Worm (Caenorhabditis elegans) whole organism, L4 larva: ENCODE measurements around the gene srlf-33.

Source experiments
- F10B5.3 ChIP-seq: sonication (generic microtip); optimal IDR thresholded peaks from 2 replicates; lab custom pipeline; 2016; ENCODE audit warnings: mild to moderate bottlenecking, missing genetic modification characterization, missing compliant biosample characterization
- F26F4.8 ChIP-seq: fragments of 200-800 bp; sonication (Bioruptor generic); conservative IDR thresholded peaks from 2 replicates; pipeline ENCODE4 v1.3.6; 2022; ENCODE audit warnings: missing genetic modification characterization, missing compliant biosample characterization
- R02D3.7 ChIP-seq: fragments of 150-350 bp; sonication (generic microtip); optimal IDR thresholded peaks from 3 replicates; lab custom pipeline; 2014; ENCODE audit warnings: missing biosample characterization, missing genetic modification characterization
- T20F7.1 ChIP-seq: fragments of 200-800 bp; sonication (Bioruptor generic); optimal IDR thresholded peaks from 2 replicates; lab custom pipeline; 2018; ENCODE audit warnings: mild to moderate bottlenecking, missing genetic modification characterization, missing compliant biosample characterization
- Y75B8A.6 ChIP-seq: fragments of 200-800 bp; sonication (Bioruptor generic); IDR thresholded peaks from 2 replicates; pipeline ENCODE4 v1.3.6; 2022; ENCODE audit warnings: missing genetic modification reagents, missing genetic modification characterization, missing compliant biosample characterization
- ZK337.2 ChIP-seq: fragments of 200-800 bp; sonication (Bioruptor generic); IDR thresholded peaks from 2 replicates; pipeline ENCODE4 v1.3.6; 2022; ENCODE audit warnings: missing genetic modification reagents, missing genetic modification characterization, missing compliant biosample characterization
- ZK546.5 ChIP-seq, 2 experiments: sonication (generic microtip); optimal IDR thresholded peaks; 2 replicates each; lab custom pipeline; 2017; ENCODE audit warnings: missing biosample characterization in 2 of 2, missing genetic modification characterization in 2 of 2
- attf-4 ChIP-seq: sonication (generic microtip); optimal IDR thresholded peaks from 3 replicates; lab custom pipeline; 2017; ENCODE audit warnings: missing biosample characterization, missing genetic modification characterization
- ceh-20 ChIP-seq: fragments of 200-800 bp; sonication (Bioruptor generic); IDR thresholded peaks from 2 replicates; pipeline ENCODE4 v1.3.6; 2022; ENCODE audit warnings: missing genetic modification reagents, missing genetic modification characterization, missing compliant biosample characterization
- ceh-32 ChIP-seq: sonication (generic microtip); optimal IDR thresholded peaks from 2 replicates; lab custom pipeline; 2016; ENCODE audit warnings: mild to moderate bottlenecking, missing genetic modification characterization, missing compliant biosample characterization; ENCODE audit not compliant: poor library complexity
- ceh-44 ChIP-seq: fragments of 200-800 bp; sonication (Bioruptor generic); IDR thresholded peaks from 2 replicates; pipeline ENCODE4 v1.3.6; 2022; ENCODE audit warnings: missing genetic modification reagents, missing genetic modification characterization, missing compliant biosample characterization
- ces-1 ChIP-seq: fragments of 150-350 bp; sonication (generic microtip); optimal IDR thresholded peaks from 4 replicates; lab custom pipeline; 2014; ENCODE audit warnings: missing biosample characterization, missing genetic modification reagents, missing genetic modification characterization
- ctbp-1 ChIP-seq: fragments of 200-800 bp; sonication (Bioruptor generic); IDR thresholded peaks from 2 replicates; pipeline ENCODE4 v1.3.6; 2022; ENCODE audit warnings: missing genetic modification reagents, missing genetic modification characterization, missing compliant biosample characterization
- daf-16 ChIP-seq, 3 experiments: sonication (generic microtip); optimal IDR thresholded peaks; 2 replicates each; lab custom pipeline; 2016 to 2017; ENCODE audit warnings: missing genetic modification characterization in 3 of 3, missing genetic modification reagents in 3 of 3, mild to moderate bottlenecking in 2 of 3, missing compliant biosample characterization in 2 of 3, missing biosample characterization in 1 of 3, moderate library complexity in 1 of 3
- dmd-8 ChIP-seq: fragments of 200-800 bp; sonication (Bioruptor generic); IDR thresholded peaks from 2 replicates; pipeline ENCODE4 v1.3.6; 2022; ENCODE audit warnings: missing genetic modification characterization, missing compliant biosample characterization
- dmd-9 ChIP-seq: fragments of 200-800 bp; sonication (Bioruptor generic); IDR thresholded peaks from 2 replicates; pipeline ENCODE4 v1.3.6; 2022; ENCODE audit warnings: missing genetic modification reagents, missing genetic modification characterization, missing compliant biosample characterization
- dpl-1 ChIP-seq: fragments of 150-350 bp; optimal IDR thresholded peaks from 2 replicates; lab custom pipeline; 2014; ENCODE audit warnings: missing biosample characterization, missing genetic modification reagents, missing genetic modification characterization
- duxl-1 ChIP-seq: sonication (generic microtip); optimal IDR thresholded peaks from 2 replicates; lab custom pipeline; 2016; ENCODE audit warnings: mild to moderate bottlenecking, missing genetic modification characterization, moderate library complexity, missing compliant biosample characterization; ENCODE audit not compliant: poor library complexity
- egl-27 ChIP-seq: sonication (generic microtip); optimal IDR thresholded peaks from 3 replicates; lab custom pipeline; 2017; ENCODE audit warnings: missing biosample characterization, missing genetic modification reagents, missing genetic modification characterization
- egl-43 ChIP-seq: fragments of 200-800 bp; sonication (Bioruptor generic); IDR thresholded peaks from 2 replicates; pipeline ENCODE4 v1.3.6; 2022; ENCODE audit warnings: missing genetic modification reagents, missing genetic modification characterization, missing compliant biosample characterization
- fos-1 ChIP-seq: fragments of 150-350 bp; optimal IDR thresholded peaks from 2 replicates; lab custom pipeline; 2014; ENCODE audit warnings: missing biosample characterization, missing genetic modification characterization
- gei-8 ChIP-seq: fragments of 200-800 bp; sonication (Bioruptor generic); optimal IDR thresholded peaks from 2 replicates; lab custom pipeline; 2018; ENCODE audit warnings: mild to moderate bottlenecking, missing genetic modification characterization, missing compliant biosample characterization
- hif-1 ChIP-seq, 2 experiments: sonication (generic microtip); optimal IDR thresholded peaks; 2 replicates each; lab custom pipeline; 2016 to 2017; ENCODE audit warnings: missing compliant biosample characterization in 2 of 2, missing genetic modification characterization in 2 of 2, missing genetic modification reagents in 2 of 2, missing genotype in 2 of 2, mild to moderate bottlenecking in 1 of 2
- hlh-11 ChIP-seq: fragments of 200-800 bp; sonication (Bioruptor generic); optimal IDR thresholded peaks from 2 replicates; lab custom pipeline; 2018; ENCODE audit warnings: mild to moderate bottlenecking, missing genetic modification characterization, missing compliant biosample characterization
- lim-7 ChIP-seq: fragments of 200-800 bp; sonication (Bioruptor generic); IDR thresholded peaks from 2 replicates; pipeline ENCODE4 v1.3.6; 2022; ENCODE audit warnings: missing genetic modification characterization, missing compliant biosample characterization
- lin-15B ChIP-seq: fragments of 150-350 bp; sonication (generic microtip); optimal IDR thresholded peaks from 3 replicates; lab custom pipeline; 2014; ENCODE audit warnings: missing biosample characterization, missing genetic modification characterization
- madf-5 ChIP-seq, 2 experiments: fragments of 200-800 bp; sonication (Bioruptor generic); IDR thresholded peaks; 2 replicates each; pipeline ENCODE4 v1.3.6; 2022; ENCODE audit warnings: missing compliant biosample characterization in 2 of 2, missing genetic modification characterization in 2 of 2
- madf-9 ChIP-seq: fragments of 200-800 bp; sonication (Bioruptor generic); conservative IDR thresholded peaks from 2 replicates; pipeline ENCODE4 v1.3.6; 2022; ENCODE audit warnings: missing genetic modification reagents, missing genetic modification characterization, missing compliant biosample characterization
- mdl-1 ChIP-seq, 2 experiments: fragments of 150-350 bp in 1 of 2; sonication (generic microtip) in 1 of 2; optimal IDR thresholded peaks; 2 replicates each; lab custom pipeline; 2014 to 2017; ENCODE audit warnings: missing biosample characterization in 2 of 2, missing genetic modification characterization in 2 of 2
- mep-1 ChIP-seq: fragments of 150-350 bp; sonication (generic microtip); optimal IDR thresholded peaks from 3 replicates; lab custom pipeline; 2014; ENCODE audit warnings: missing biosample characterization, missing genetic modification characterization
- mes-2 ChIP-seq: sonication (generic microtip); optimal IDR thresholded peaks from 2 replicates; lab custom pipeline; 2016; ENCODE audit warnings: missing genotype, mild to moderate bottlenecking, missing genetic modification characterization, missing compliant biosample characterization; ENCODE audit not compliant: poor library complexity, severe bottlenecking
- mxl-2 ChIP-seq: fragments of 200-800 bp; sonication (Bioruptor generic); conservative IDR thresholded peaks from 2 replicates; pipeline ENCODE4 v1.3.6; 2022; ENCODE audit warnings: missing genetic modification reagents, missing genetic modification characterization, missing compliant biosample characterization
- mxl-3 ChIP-seq: fragments of 200-800 bp; sonication (Bioruptor generic); optimal IDR thresholded peaks from 2 replicates; lab custom pipeline; 2018; ENCODE audit warnings: mild to moderate bottlenecking, missing genetic modification characterization, missing compliant biosample characterization
- nhr-102 ChIP-seq: sonication (generic microtip); optimal IDR thresholded peaks from 2 replicates; lab custom pipeline; 2016; ENCODE audit warnings: mild to moderate bottlenecking, missing genetic modification characterization, moderate library complexity, missing compliant biosample characterization
- nhr-28 ChIP-seq: fragments of 150-350 bp; optimal IDR thresholded peaks from 2 replicates; lab custom pipeline; 2014; ENCODE audit warnings: missing biosample characterization, missing genetic modification characterization
- nhr-41 ChIP-seq: fragments of 200-800 bp; sonication (Bioruptor generic); IDR thresholded peaks from 2 replicates; pipeline ENCODE4 v1.3.6; 2022; ENCODE audit warnings: missing genetic modification reagents, missing genetic modification characterization, missing compliant biosample characterization
- nhr-42 ChIP-seq: fragments of 200-800 bp; sonication (Bioruptor generic); IDR thresholded peaks from 2 replicates; pipeline ENCODE4 v1.3.6; 2022; ENCODE audit warnings: missing genetic modification characterization, missing compliant biosample characterization
- nhr-6 ChIP-seq: fragments of 150-350 bp; optimal IDR thresholded peaks from 2 replicates; lab custom pipeline; 2014; ENCODE audit warnings: missing biosample characterization, missing genetic modification characterization
- pha-4 ChIP-seq, 2 experiments: fragments of 150-350 bp in 1 of 2; fragments of 200-800 bp in 1 of 2; sonication (Bioruptor generic) in 1 of 2; IDR thresholded peaks in 1 of 2; optimal IDR thresholded peaks in 1 of 2; 2 replicates each; pipeline versions ENCODE4 v1.3.6 to Lab custom; 2014 to 2022; ENCODE audit warnings: missing genetic modification characterization in 2 of 2, missing genetic modification reagents in 2 of 2, missing biosample characterization in 1 of 2, missing compliant biosample characterization in 1 of 2
- php-3 ChIP-seq: fragments of 200-800 bp; sonication (Bioruptor generic); IDR thresholded peaks from 2 replicates; pipeline ENCODE4 v1.3.6; 2022; ENCODE audit warnings: missing genetic modification reagents, missing genetic modification characterization, missing compliant biosample characterization
- rbr-2 ChIP-seq: sonication (generic microtip); optimal IDR thresholded peaks from 2 replicates; lab custom pipeline; 2016; ENCODE audit warnings: missing genotype, missing genetic modification characterization, missing compliant biosample characterization
- tra-1 ChIP-seq: fragments of 200-800 bp; sonication (Bioruptor generic); IDR thresholded peaks from 2 replicates; pipeline ENCODE4 v1.3.6; 2022; ENCODE audit warnings: missing genetic modification reagents, missing genetic modification characterization, missing compliant biosample characterization
- unc-130 ChIP-seq: sonication (generic microtip); optimal IDR thresholded peaks from 2 replicates; lab custom pipeline; 2016; ENCODE audit warnings: missing genetic modification reagents, missing genetic modification characterization, missing compliant biosample characterization
- unc-62 ChIP-seq, 3 experiments: fragments of 150-350 bp in 1 of 3; sonication (generic microtip); optimal IDR thresholded peaks in 2 of 3; peaks in 1 of 3; 1 replicate in 1 of 3; 2 replicates in 2 of 3; lab custom pipeline; 2014 to 2017; ENCODE audit warnings: missing biosample characterization in 3 of 3, missing genetic modification characterization in 3 of 3, missing genetic modification reagents in 3 of 3, missing genotype in 1 of 3
- zip-11 ChIP-seq: fragments of 200-800 bp; sonication (Bioruptor generic); IDR thresholded peaks from 2 replicates; pipeline ENCODE4 v1.3.6; 2022; ENCODE audit warnings: missing genetic modification characterization, missing compliant biosample characterization
- zip-2 ChIP-seq: fragments of 150-350 bp; optimal IDR thresholded peaks from 2 replicates; lab custom pipeline; 2014; ENCODE audit warnings: missing biosample characterization, missing genetic modification characterization

srlf-33 gene

DNA sequence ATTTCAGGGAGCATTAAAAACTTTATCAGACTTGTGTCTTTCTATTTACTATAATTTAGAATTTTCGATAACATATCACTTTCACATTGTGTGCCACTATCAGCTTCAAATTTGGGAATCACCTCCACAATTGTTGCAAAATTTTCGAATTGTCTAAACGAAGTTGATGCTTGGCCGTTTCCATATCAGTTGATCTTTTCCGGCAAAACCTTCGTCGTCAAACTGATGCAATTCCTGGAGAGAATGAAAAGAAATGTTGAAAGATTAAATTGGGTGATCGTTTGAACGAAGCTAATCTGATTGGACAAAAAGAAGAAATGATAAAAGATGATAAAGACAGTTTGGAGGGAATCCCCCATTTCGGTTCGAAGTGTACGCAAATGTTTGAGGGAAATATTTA lies 30.3 kb upstream of the srlf-33 start (continued):
- no peak for TF ChIP-seq zip-11 (GFP tag; lab: Robert Waterston, UW)
- peak; percentile 71 for TF ChIP-seq fos-1 (tag; lab: Kevin White, UChicago)
- no peak for TF ChIP-seq duxl-1 (tag; lab: Kevin White, UChicago)
- TF ChIP-seq nhr-102 (tag; lab: Kevin White, UChicago) = peak; percentile 33
- no peak for TF ChIP-seq madf-9 (GFP tag; lab: Robert Waterston, UW)
- no peak for TF ChIP-seq F10B5.3 (tag; lab: Kevin White, UChicago)
- TF ChIP-seq dpl-1 (GFP tag; lab: Kevin White, UChicago) = no peak
- TF ChIP-seq mdl-1 (tag; optimal IDR thresholded peaks at IDR 0.05; lab: Kevin White, UChicago) = peak; percentile 34 to 76
- peak; percentile 82 for TF ChIP-seq hlh-11
- TF ChIP-seq T20F7.1 (GFP tag; lab: Kevin White, UChicago) = peak; percentile 66
- no peak for TF ChIP-seq ZK546.5 (tag; optimal IDR thresholded peaks at IDR 0.05; lab: Kevin White, UChicago)
- TF ChIP-seq R02D3.7 = no peak
- TF ChIP-seq dmd-8 (GFP tag; lab: Robert Waterston, UW) = no peak
- TF ChIP-seq nhr-28 = peak; percentile 75
- peak; percentile 51 for TF ChIP-seq mxl-3 (GFP tag; lab: Kevin White, UChicago)
- TF ChIP-seq ceh-44 (GFP tag; lab: Robert Waterston, UW) = no peak
- peak; percentile 69; the same call in 1 of the 2 replicates for TF ChIP-seq Y75B8A.6 (GFP tag; lab: Robert Waterston, UW)
- TF ChIP-seq nhr-42 (GFP tag; lab: Robert Waterston, UW) = no peak
- TF ChIP-seq dmd-9 (GFP tag; lab: Robert Waterston, UW) = no peak
- TF ChIP-seq mxl-2 (GFP tag; lab: Robert Waterston, UW) = no peak
- TF ChIP-seq ceh-20 (GFP tag; lab: Robert Waterston, UW) = no peak
- no peak for TF ChIP-seq nhr-41 (GFP tag; lab: Robert Waterston, UW)
- TF ChIP-seq lin-15B (tag; lab: Kevin White, UChicago) = no peak
- TF ChIP-seq unc-130 (GFP tag; lab: Kevin White, UChicago) = no peak
- no peak for TF ChIP-seq egl-43 (GFP tag; lab: Robert Waterston, UW)
- TF ChIP-seq zip-2 (tag; lab: Kevin White, UChicago) = no peak
- TF ChIP-seq hif-1 (tag; optimal IDR thresholded peaks at IDR 0.05; lab: Kevin White, UChicago) = peak in 1 of 2 experiments; percentile 2
- no peak for TF ChIP-seq lim-7 (GFP tag; lab: Robert Waterston, UW)
- TF ChIP-seq unc-62 (GFP tag; optimal IDR thresholded peaks at IDR 0.05 in 1 of 2; lab: Kevin White, UChicago) = no peak
- TF ChIP-seq unc-62 (tag; optimal IDR thresholded peaks at IDR 0.05; lab: Kevin White, UChicago) = no peak
- TF ChIP-seq tra-1 (GFP tag; lab: Robert Waterston, UW) = peak; percentile 65
- TF ChIP-seq ceh-32 (tag; lab: Kevin White, UChicago) = no peak
- TF ChIP-seq mes-2 (tag; lab: Kevin White, UChicago) = peak; percentile 65
- no peak for TF ChIP-seq nhr-6
- TF ChIP-seq ces-1 = no peak
- TF ChIP-seq pha-4 (GFP tag; IDR thresholded peaks at IDR 0.05; lab: Robert Waterston, UW) = peak; percentile 42; the same call in 1 of the 2 replicates
- no peak for TF ChIP-seq pha-4 (tag; optimal IDR thresholded peaks at IDR 0.05; lab: Kevin White, UChicago)
- no peak for TF ChIP-seq attf-4 (tag; lab: Kevin White, UChicago)
- TF ChIP-seq ZK337.2 (GFP tag; lab: Robert Waterston, UW) = no peak
- peak; percentile 81 for TF ChIP-seq gei-8 (GFP tag; lab: Kevin White, UChicago)
- TF ChIP-seq F26F4.8 = no peak
- no peak for TF ChIP-seq madf-5 (GFP tag; IDR thresholded peaks at IDR 0.05; lab: Robert Waterston, UW)
- no peak for TF ChIP-seq egl-27 (tag; lab: Kevin White, UChicago)
- peak; percentile 86 for TF ChIP-seq mep-1 (tag; lab: Kevin White, UChicago)
- TF ChIP-seq rbr-2 (tag; lab: Kevin White, UChicago) = no peak
- TF ChIP-seq ctbp-1 (GFP tag; lab: Robert Waterston, UW) = no peak
- TF ChIP-seq daf-16 (GFP tag; optimal IDR thresholded peaks at IDR 0.05; lab: Kevin White, UChicago) = peak in 1 of 2 experiments; percentile 73
- peak; percentile 92 for TF ChIP-seq daf-16 (tag; optimal IDR thresholded peaks at IDR 0.05; lab: Kevin White, UChicago)
- 0 out of 2 replicates have a peak, but pooled peaks have one; percentile 34 for TF ChIP-seq php-3 (GFP tag; lab: Robert Waterston, UW)
